Worm (Caenorhabditis elegans) whole organism, L1 larva: ENCODE data around the gene clec-250.

Experiments
- C34B4.2 ChIP-seq: sonication (generic microtip); optimal IDR thresholded peaks from 2 replicates; lab custom pipeline; 2017; ENCODE audit warnings: mild to moderate bottlenecking, missing genetic modification characterization, missing compliant biosample characterization
- F16B12.6 ChIP-seq: fragments of 150-350 bp; optimal IDR thresholded peaks from 2 replicates; lab custom pipeline; 2014; ENCODE audit warnings: missing biosample characterization, missing genetic modification characterization
- aha-1 ChIP-seq: fragments of 150-350 bp; optimal IDR thresholded peaks from 2 replicates; lab custom pipeline; 2014; ENCODE audit warnings: missing biosample characterization, missing genetic modification characterization
- alr-1 ChIP-seq: fragments of 200-800 bp; sonication (Bioruptor generic); optimal IDR thresholded peaks from 2 replicates; lab custom pipeline; 2018; ENCODE audit warnings: borderline replicate concordance, mild to moderate bottlenecking, missing genetic modification characterization, missing compliant biosample characterization
- aly-2 ChIP-seq: fragments of 150-350 bp; optimal IDR thresholded peaks from 2 replicates; lab custom pipeline; 2014; ENCODE audit warnings: missing biosample characterization, missing genetic modification characterization
- ama-1 ChIP-seq: fragments of 150-350 bp; optimal IDR thresholded peaks from 2 replicates; lab custom pipeline; 2014
- blmp-1 ChIP-seq: fragments of 150-350 bp; optimal IDR thresholded peaks from 2 replicates; lab custom pipeline; 2014; ENCODE audit warnings: missing biosample characterization, missing genetic modification characterization
- ceh-63 ChIP-seq: fragments of 200-800 bp; sonication (Bioruptor generic); optimal IDR thresholded peaks from 2 replicates; lab custom pipeline; 2018; ENCODE audit warnings: mild to moderate bottlenecking, missing genetic modification characterization, missing compliant biosample characterization
- ceh-8 ChIP-seq: fragments of 200-800 bp; sonication (Bioruptor generic); optimal IDR thresholded peaks from 2 replicates; lab custom pipeline; 2018; ENCODE audit warnings: mild to moderate bottlenecking, missing genetic modification characterization, moderate library complexity, missing compliant biosample characterization
- ceh-88 ChIP-seq: fragments of 200-800 bp; sonication (Bioruptor generic); IDR thresholded peaks from 2 replicates; pipeline ENCODE4 v1.3.6; 2022; ENCODE audit warnings: missing genetic modification characterization, missing compliant biosample characterization
- efl-1 ChIP-seq, 4 experiments: fragments of 150-350 bp; optimal IDR thresholded peaks in 3 of 4; peaks in 1 of 4; 1 replicate in 1 of 4; 2 replicates in 3 of 4; lab custom pipeline; 2014; ENCODE audit warnings: missing biosample characterization in 2 of 4, missing genetic modification characterization in 2 of 4, missing genetic modification reagents in 2 of 4
- efl-3 ChIP-seq: fragments of 200-800 bp; sonication (Bioruptor generic); optimal IDR thresholded peaks from 2 replicates; lab custom pipeline; 2018; ENCODE audit warnings: mild to moderate bottlenecking, missing genetic modification characterization, missing compliant biosample characterization
- egl-27 ChIP-seq, 2 experiments: fragments of 150-350 bp in 1 of 2; sonication (generic microtip); optimal IDR thresholded peaks; 3 replicates each; lab custom pipeline; 2017 to 2018; ENCODE audit warnings: missing biosample characterization in 2 of 2, missing genetic modification characterization in 2 of 2, missing genetic modification reagents in 2 of 2
- elt-2 ChIP-seq: sonication (generic microtip); optimal IDR thresholded peaks from 2 replicates; lab custom pipeline; 2016; ENCODE audit warnings: missing genetic modification characterization, mild to moderate bottlenecking, inconsistent platforms, missing compliant biosample characterization, missing genetic modification reagents
- elt-3 ChIP-seq, 6 experiments: fragments of 150-350 bp in 1 of 6; sonication (generic microtip); optimal IDR thresholded peaks; 2 replicates each; lab custom pipeline; 2017 to 2018; ENCODE audit warnings: missing biosample characterization in 6 of 6, missing genetic modification characterization in 6 of 6, inconsistent platforms in 1 of 6
- ets-5 ChIP-seq: fragments of 200-800 bp; sonication (Bioruptor generic); IDR thresholded peaks from 2 replicates; pipeline ENCODE4 v1.3.6; 2022; ENCODE audit warnings: missing genetic modification characterization, missing compliant biosample characterization
- fkh-4 ChIP-seq: sonication (generic microtip); optimal IDR thresholded peaks from 2 replicates; lab custom pipeline; 2016; ENCODE audit warnings: missing compliant biosample characterization, missing genetic modification characterization, borderline replicate concordance
- fkh-8 ChIP-seq: sonication (generic microtip); optimal IDR thresholded peaks from 2 replicates; lab custom pipeline; 2016; ENCODE audit warnings: mild to moderate bottlenecking, missing genetic modification characterization, missing compliant biosample characterization
- grh-1 ChIP-seq: fragments of 200-800 bp; sonication (Bioruptor generic); IDR thresholded peaks from 2 replicates; pipeline ENCODE4 v1.3.6; 2022; ENCODE audit warnings: missing genetic modification reagents, missing genetic modification characterization, missing compliant biosample characterization
- hlh-4 ChIP-seq: sonication (generic microtip); optimal IDR thresholded peaks from 2 replicates; lab custom pipeline; 2016; ENCODE audit warnings: mild to moderate bottlenecking, missing genetic modification characterization, missing compliant biosample characterization
- irx-1 ChIP-seq: sonication (generic microtip); optimal IDR thresholded peaks from 2 replicates; lab custom pipeline; 2016; ENCODE audit warnings: missing genetic modification characterization, missing compliant biosample characterization
- jun-1 ChIP-seq: fragments of 150-350 bp; optimal IDR thresholded peaks from 2 replicates; lab custom pipeline; 2014; ENCODE audit warnings: missing biosample characterization, missing genetic modification reagents, missing genetic modification characterization
- lin-13 ChIP-seq: fragments of 150-350 bp; optimal IDR thresholded peaks from 2 replicates; lab custom pipeline; 2014; ENCODE audit warnings: missing biosample characterization, missing genetic modification reagents, missing genetic modification characterization
- lsy-2 ChIP-seq, 2 experiments: fragments of 150-350 bp; optimal IDR thresholded peaks; 2 replicates each; lab custom pipeline; 2014; ENCODE audit warnings: missing biosample characterization in 2 of 2, missing genetic modification characterization in 2 of 2
- nhr-11 ChIP-seq: fragments of 150-350 bp; optimal IDR thresholded peaks from 2 replicates; lab custom pipeline; 2014; ENCODE audit warnings: missing biosample characterization, missing genetic modification characterization
- nhr-12 ChIP-seq: sonication (generic microtip); optimal IDR thresholded peaks from 2 replicates; lab custom pipeline; 2017; ENCODE audit warnings: missing biosample characterization, missing genetic modification characterization
- nhr-19 ChIP-seq: fragments of 200-800 bp; sonication (Bioruptor generic); conservative IDR thresholded peaks from 2 replicates; pipeline ENCODE4 v1.3.6; 2022; ENCODE audit warnings: missing genetic modification characterization, missing compliant biosample characterization
- nhr-237 ChIP-seq: fragments of 150-350 bp; optimal IDR thresholded peaks from 2 replicates; lab custom pipeline; 2014; ENCODE audit warnings: missing biosample characterization, missing genetic modification characterization
- nhr-28 ChIP-seq: fragments of 150-350 bp; optimal IDR thresholded peaks from 2 replicates; lab custom pipeline; 2014; ENCODE audit warnings: missing biosample characterization, missing genetic modification characterization
- nhr-47 ChIP-seq: sonication (generic microtip); optimal IDR thresholded peaks from 2 replicates; lab custom pipeline; 2016; ENCODE audit warnings: mild to moderate bottlenecking, missing genetic modification characterization, moderate library complexity, missing compliant biosample characterization
- nhr-71 ChIP-seq: sonication (generic microtip); optimal IDR thresholded peaks from 2 replicates; lab custom pipeline; 2016; ENCODE audit warnings: mild to moderate bottlenecking, missing genetic modification characterization, moderate library complexity, missing compliant biosample characterization
- nhr-76 ChIP-seq: sonication (generic microtip); optimal IDR thresholded peaks from 2 replicates; lab custom pipeline; 2017; ENCODE audit warnings: missing biosample characterization, missing genetic modification characterization
- nhr-84 ChIP-seq: sonication (generic microtip); optimal IDR thresholded peaks from 2 replicates; lab custom pipeline; 2017; ENCODE audit warnings: missing biosample characterization, missing genetic modification characterization
- nhr-85 ChIP-seq: sonication (generic microtip); peaks from one replicate; lab custom pipeline; 2016; ENCODE audit warnings: missing genetic modification characterization, inconsistent platforms, missing compliant biosample characterization
- nhr-90 ChIP-seq: sonication (generic microtip); optimal IDR thresholded peaks from 2 replicates; lab custom pipeline; 2016; ENCODE audit warnings: mild to moderate bottlenecking, missing genetic modification characterization, missing compliant biosample characterization; ENCODE audit not compliant: poor library complexity
- pag-3 ChIP-seq: sonication (generic microtip); optimal IDR thresholded peaks from 2 replicates; lab custom pipeline; 2017; ENCODE audit warnings: missing genetic modification characterization, mild to moderate bottlenecking, missing compliant biosample characterization, antibody characterized with exemption, borderline replicate concordance; ENCODE audit not compliant: insufficient read depth
- skn-1 ChIP-seq: fragments of 150-350 bp; optimal IDR thresholded peaks from 2 replicates; lab custom pipeline; 2014; ENCODE audit warnings: missing biosample characterization, missing genetic modification characterization
- snpc-4 ChIP-seq: fragments of 150-350 bp; optimal IDR thresholded peaks from 2 replicates; lab custom pipeline; 2014; ENCODE audit warnings: missing biosample characterization, missing genetic modification characterization
- snu-23 ChIP-seq: sonication (generic microtip); optimal IDR thresholded peaks from 2 replicates; lab custom pipeline; 2016; ENCODE audit warnings: missing genetic modification characterization, missing compliant biosample characterization
- sptf-1 ChIP-seq: fragments of 150-350 bp; optimal IDR thresholded peaks from 2 replicates; lab custom pipeline; 2014; ENCODE audit warnings: missing biosample characterization, missing genetic modification characterization
- swsn-7 ChIP-seq: sonication (generic microtip); optimal IDR thresholded peaks from 2 replicates; lab custom pipeline; 2016; ENCODE audit warnings: missing genetic modification characterization, missing compliant biosample characterization
- tbx-2 ChIP-seq: sonication (generic microtip); optimal IDR thresholded peaks from 2 replicates; lab custom pipeline; 2016; ENCODE audit warnings: missing genetic modification characterization, missing compliant biosample characterization
- unc-130 ChIP-seq: fragments of 150-350 bp; optimal IDR thresholded peaks from 2 replicates; lab custom pipeline; 2017; ENCODE audit warnings: missing biosample characterization, missing genetic modification characterization, inconsistent platforms
- unc-30 ChIP-seq: sonication (generic microtip); optimal IDR thresholded peaks from 2 replicates; lab custom pipeline; 2017; ENCODE audit warnings: missing biosample characterization, missing genetic modification characterization
- xbp-1 ChIP-seq: sonication (generic microtip); optimal IDR thresholded peaks from 2 replicates; lab custom pipeline; 2016; ENCODE audit warnings: missing genetic modification characterization, missing compliant biosample characterization
- zag-1 ChIP-seq: fragments of 150-350 bp; optimal IDR thresholded peaks from 2 replicates; lab custom pipeline; 2014; ENCODE audit warnings: missing biosample characterization, missing genetic modification characterization
- ztf-4 ChIP-seq: fragments of 150-350 bp; optimal IDR thresholded peaks from 2 replicates; lab custom pipeline; 2014; ENCODE audit warnings: missing biosample characterization, missing genetic modification characterization

clec-250 gene

ce11 chrV:18723604-18724003 is 18.4 kb downstream of the clec-250 start (continued):
- TF ChIP-seq aha-1 (tag; lab: Kevin White, UChicago) (no peak), ets-5 (GFP tag; lab: Robert Waterston, UW) (no peak), lin-13 (GFP tag; lab: Kevin White, UChicago) (peak; percentile 57), lsy-2 (tag; optimal IDR thresholded peaks at IDR 0.05; lab: Kevin White, UChicago) (peak; percentile 90 to 92), sptf-1 (tag; lab: Kevin White, UChicago) (no peak), nhr-11 (tag; lab: Kevin White, UChicago) (peak; percentile 68), elt-3 (tag; optimal IDR thresholded peaks at IDR 0.05; lab: Kevin White, UChicago) (peak in 1 of 6 experiments; percentile 38), fkh-8 (no peak), nhr-84 (tag; lab: Kevin White, UChicago) (no peak), ceh-8 (no peak), xbp-1 (tag; lab: Kevin White, UChicago) (peak; percentile 87), grh-1 (GFP tag; lab: Robert Waterston, UW) (peak; percentile 72), hlh-4 (tag; lab: Kevin White, UChicago) (no peak), nhr-19 (GFP tag; lab: Robert Waterston, UW) (peak; percentile 90), irx-1 (peak; percentile 76), nhr-12 (tag; lab: Kevin White, UChicago) (no peak), C34B4.2 (tag; lab: Kevin White, UChicago) (no peak), nhr-90 (tag; lab: Kevin White, UChicago) (peak; percentile 85), nhr-71 (tag; lab: Kevin White, UChicago) (peak; percentile 95), unc-130 (tag; lab: Kevin White, UChicago) (no peak), pag-3 (tag; lab: Kevin White, UChicago) (no peak), ama-1 (lab: Kevin White, UChicago) (no peak), elt-2 (peak; percentile 35), fkh-4 (no peak), swsn-7 (peak; percentile 95), egl-27 (tag; optimal IDR thresholded peaks at IDR 0.05; lab: Kevin White, UChicago) (peak in 1 of 2 experiments; percentile 64), skn-1 (tag; lab: Kevin White, UChicago) (peak; percentile 64), nhr-76 (tag; lab: Kevin White, UChicago) (no peak), nhr-47 (tag; lab: Kevin White, UChicago) (peak; percentile 95), unc-30 (tag; lab: Kevin White, UChicago) (no peak), efl-3 (GFP tag; lab: Kevin White, UChicago) (no peak), alr-1 (tag; lab: Kevin White, UChicago) (no peak), nhr-28 (tag; lab: Kevin White, UChicago) (no peak), snpc-4 (tag; lab: Kevin White, UChicago) (peak; percentile 86), F16B12.6 (tag; lab: Kevin White, UChicago) (peak; percentile 58), tbx-2 (tag; lab: Kevin White, UChicago) (peak; percentile 93), nhr-237 (peak; percentile 80)

DNA sequence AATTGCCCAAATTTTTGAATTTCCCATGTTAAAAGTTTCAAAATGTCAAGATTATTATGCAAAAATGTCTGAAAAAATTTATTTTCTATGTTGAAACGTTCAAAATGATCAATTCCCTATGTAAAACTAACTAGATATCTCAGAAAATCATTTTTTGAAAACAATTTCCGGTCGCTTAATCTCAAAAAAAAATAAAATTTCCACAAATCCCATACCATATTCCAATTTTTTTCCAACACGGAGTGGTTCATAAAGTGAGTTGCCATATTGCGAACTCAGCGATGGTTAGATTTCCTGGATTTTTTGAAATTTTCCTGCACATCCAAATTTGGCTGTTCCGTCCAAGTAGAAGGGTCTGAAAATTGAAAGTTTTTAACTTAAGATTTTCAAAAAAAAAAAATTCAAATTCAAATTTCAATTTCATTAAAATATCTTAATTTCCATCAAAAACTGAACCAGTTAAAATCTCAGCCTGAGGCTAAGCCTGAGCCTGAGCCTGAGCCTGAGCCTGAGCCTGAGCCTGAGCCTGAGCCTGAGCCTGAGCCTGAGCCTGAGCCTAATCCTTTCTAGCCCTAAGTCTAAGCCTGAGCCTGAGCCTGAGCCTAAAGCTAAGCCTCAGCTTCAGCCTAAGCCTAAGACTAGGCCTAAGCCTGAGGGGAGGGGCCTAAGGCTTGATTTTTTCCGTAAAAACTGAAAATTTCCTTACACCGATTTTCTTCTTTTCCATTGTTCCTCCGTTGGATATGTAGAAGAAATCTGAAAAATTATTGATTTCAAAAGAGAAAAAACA is 19.3 kb downstream of the clec-250 start:
- TF ChIP-seq aly-2 (no peak), lsy-2 (tag; optimal IDR thresholded peaks at IDR 0.05; lab: Kevin White, UChicago) (no peak), elt-3 (tag; optimal IDR thresholded peaks at IDR 0.05; lab: Kevin White, UChicago) (no peak), ets-5 (GFP tag; lab: Robert Waterston, UW) (0 out of 2 replicates have a peak, but pooled peaks have one; percentile 28), ceh-63 (peak; percentile 22), ceh-88 (GFP tag; lab: Robert Waterston, UW) (no peak), blmp-1 (tag; lab: Kevin White, UChicago) (no peak), egl-27 (tag; optimal IDR thresholded peaks at IDR 0.05; lab: Kevin White, UChicago) (no peak), nhr-85 (tag; lab: Kevin White, UChicago) (no peak), efl-1 (optimal IDR thresholded peaks at IDR 0.05; lab: Kevin White, UChicago) (no peak), efl-1 (GFP tag; optimal IDR thresholded peaks at IDR 0.05 in 1 of 2; lab: Kevin White, UChicago) (peak in 1 of 2 experiments; percentile 64), zag-1 (tag; lab: Kevin White, UChicago) (no peak), ztf-4 (tag; lab: Kevin White, UChicago) (no peak), snu-23 (GFP tag; lab: Kevin White, UChicago) (no peak), nhr-28 (tag; lab: Kevin White, UChicago) (no peak), jun-1 (tag; lab: Kevin White, UChicago) (no peak), sptf-1 (tag; lab: Kevin White, UChicago) (peak; percentile 100)
